Fruit fly (Drosophila melanogaster) whole organism, wandering third instar larva: ENCODE results near the gene CG1387.

Experiments used
- CG32264 ChIP-seq: fragments of 200-800 bp; sonication (Bioruptor generic); optimal IDR thresholded peaks from 2 replicates; lab custom pipeline; 2016; ENCODE audit warnings: missing biosample characterization, missing genetic modification characterization
- GATAd ChIP-seq: sonication (Bioruptor generic); optimal IDR thresholded peaks from 2 replicates; lab custom pipeline; 2016; ENCODE audit warnings: missing biosample characterization, missing genetic modification characterization
- Rel ChIP-seq, 2 experiments: fragments of 200-800 bp; sonication (Bioruptor generic) in 1 of 2; optimal IDR thresholded peaks; 2 replicates in 1 of 2; 3 replicates in 1 of 2; lab custom pipeline; 2016 to 2019; ENCODE audit warnings: mild to moderate bottlenecking in 2 of 2, missing biosample characterization in 2 of 2, missing genetic modification characterization in 2 of 2, moderate library complexity in 1 of 2
- br ChIP-seq: fragments of 200-800 bp; sonication (Bioruptor generic); optimal IDR thresholded peaks from 2 replicates; lab custom pipeline; 2016; ENCODE audit warnings: missing biosample characterization, missing genetic modification characterization
- h ChIP-seq: fragments of 200-800 bp; sonication (Bioruptor generic); optimal IDR thresholded peaks from 3 replicates; lab custom pipeline; 2016; ENCODE audit warnings: missing biosample characterization, mild to moderate bottlenecking, missing genetic modification characterization
- jim ChIP-seq: fragments of 175-275, 200-325 bp; sonication (Bioruptor generic); optimal IDR thresholded peaks from 2 replicates; lab custom pipeline; 2016; ENCODE audit warnings: missing biosample characterization, mild to moderate bottlenecking, missing genetic modification characterization
- pan ChIP-seq: fragments of >200 bp; optimal IDR thresholded peaks from 2 replicates; lab custom pipeline; 2017
- sage ChIP-seq: fragments of 200-800 bp; sonication (Bioruptor generic); optimal IDR thresholded peaks from 2 replicates; lab custom pipeline; 2016; ENCODE audit warnings: missing biosample characterization, mild to moderate bottlenecking, missing genetic modification characterization

- TF ChIP-seq GATAd (GFP tag; lab: Kevin White, UChicago) (no peak), CG32264 (GFP tag; lab: Kevin White, UChicago) (no peak), sage (GFP tag; lab: Kevin White, UChicago) (no peak), h (GFP tag; lab: Kevin White, UChicago) (no peak), jim (GFP tag; lab: Kevin White, UChicago) (no peak), br (no peak), pan (no peak), Rel (GFP tag; optimal IDR thresholded peaks at IDR 0.05; lab: Kevin White, UChicago) (no peak), Rel (tag; optimal IDR thresholded peaks at IDR 0.05; lab: Kevin White, UChicago) (no peak)
These were observed 34.0 kb downstream of the CG1387 start for dm6 chrX:8419534-8419933.
